Fruit fly (Drosophila melanogaster) ovary, adult (tissue): ENCODE data around the gene CG13390.

Experiments used
- CG17801 ChIP-seq: fragments of 200-800 bp; optimal IDR thresholded peaks from 2 replicates; lab custom pipeline; 2019; ENCODE audit warnings: missing biosample characterization, mild to moderate bottlenecking, missing genetic modification characterization, moderate library complexity; ENCODE audit not compliant: partially characterized antibody

The CG13390 gene

dm6 chr2L:8328526-8329097, 48.0 kb downstream of the CG13390 start:
- no peak for TF ChIP-seq CG17801 (GFP tag; lab: Kevin White, UChicago)

dm6 chr2L:8327783-8328327, 48.7 kb downstream of the CG13390 start:
- no peak for TF ChIP-seq CG17801 (GFP tag; lab: Kevin White, UChicago)

dm6 chr2L:8327272-8327555, 49.4 kb downstream of the CG13390 start, which contains the start of gene CG14275:
Gene CG14275 (plus strand): TSS chr2L:8327456.
- TF ChIP-seq CG17801 (GFP tag; lab: Kevin White, UChicago), result no peak

dm6 chr2L:8326414-8327271, 50.0 kb downstream of the CG13390 start:
- no peak for TF ChIP-seq CG17801 (GFP tag; lab: Kevin White, UChicago)
